Worm (Caenorhabditis elegans) whole organism, mixed stage, embryonic: Measurements from ENCODE around the gene Y116A8C.23.
"Not testable (repeated sequence)": the region's sequence is repeated elsewhere in the genome, so short reads cannot be mapped to it uniquely, and the experiment has no call there.

ENCODE experiments used
- cnd-1 ChIP-seq: fragments of 200-800 bp; sonication (Bioruptor generic); optimal IDR thresholded peaks from 2 replicates; lab custom pipeline; 2018; ENCODE audit warnings: mild to moderate bottlenecking, missing genetic modification characterization, missing compliant biosample characterization
- lin-32 ChIP-seq: fragments of 200-800 bp; sonication (Bioruptor generic); optimal IDR thresholded peaks from 2 replicates; lab custom pipeline; 2018; ENCODE audit warnings: mild to moderate bottlenecking, missing genetic modification characterization, missing compliant biosample characterization
- mep-1 ChIP-seq: fragments of 150-350 bp; optimal IDR thresholded peaks from 2 replicates; lab custom pipeline; 2017; ENCODE audit warnings: missing biosample characterization, missing genetic modification reagents, missing genetic modification characterization, inconsistent platforms
- zip-8 ChIP-seq: fragments of 150-350 bp; optimal IDR thresholded peaks from 2 replicates; lab custom pipeline; 2014; ENCODE audit warnings: missing biosample characterization, missing genetic modification characterization
- ztf-11 ChIP-seq: fragments of 150-350 bp; optimal IDR thresholded peaks from 2 replicates; lab custom pipeline; 2014; ENCODE audit warnings: missing biosample characterization, missing genetic modification characterization

DNA sequence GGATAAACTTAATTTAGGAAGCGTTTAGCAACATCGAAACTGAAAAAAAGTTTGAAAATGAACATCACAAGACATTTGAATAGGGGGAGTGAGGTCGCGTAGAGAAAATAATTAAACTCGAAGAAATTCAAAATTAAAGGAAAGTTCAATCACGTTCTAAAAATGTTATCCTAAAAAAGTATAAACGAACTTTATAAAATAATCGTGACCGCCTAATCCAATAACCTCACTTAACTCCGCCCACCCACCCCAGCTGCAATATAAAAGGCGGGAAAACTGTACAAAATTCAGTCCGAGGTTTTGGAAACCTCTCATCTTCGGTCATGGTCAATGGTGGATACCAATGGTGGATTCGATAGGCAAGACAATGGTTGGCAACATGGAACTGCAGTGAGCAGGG lies 11.6 kb downstream of the Y116A8C.23 start, which contains the start of gene Y116A8C.465:
- not testable (repeated sequence) for TF ChIP-seq ztf-11 (tag; lab: Kevin White, UChicago); cnd-1 (tag; lab: Kevin White, UChicago); zip-8 (tag; lab: Kevin White, UChicago); mep-1 (tag; lab: Kevin White, UChicago); lin-32 (GFP tag; lab: Kevin White, UChicago)
